Worm (Caenorhabditis elegans): ENCODE measurements around the gene F44E2.9.

The F44E2.9 gene

DNA sequence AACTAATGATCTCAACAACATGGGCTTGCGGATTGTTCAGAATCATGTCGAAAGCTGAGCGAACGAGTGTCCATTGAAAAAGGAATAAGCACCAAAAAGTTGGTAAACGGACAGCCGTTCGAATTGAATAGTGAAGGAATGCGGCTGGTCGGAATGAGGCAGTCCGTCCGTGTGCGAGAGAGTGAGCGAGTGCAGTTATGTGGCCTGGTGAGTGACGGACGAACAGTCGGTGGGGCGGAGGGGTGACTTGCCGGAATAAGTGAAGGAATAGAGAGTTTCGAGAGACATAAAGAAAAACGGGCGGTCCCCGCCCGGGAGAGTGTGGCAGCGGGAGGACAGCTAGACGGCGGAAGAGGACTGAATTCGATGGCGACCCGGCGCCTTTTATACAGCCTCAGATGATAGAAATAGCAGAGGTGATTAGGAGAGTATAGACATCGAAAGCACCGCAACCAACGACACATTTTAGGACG lies 15.0 kb upstream of the F44E2.9 start (continued):
- peak; percentile 43 for TF ChIP-seq spr-1 (tag; optimal IDR thresholded peaks at IDR 0.05)
- no peak for TF ChIP-seq ces-1 (GFP tag; optimal IDR thresholded peaks at IDR 0.05)
- TF ChIP-seq nhr-111 (GFP tag; optimal IDR thresholded peaks at IDR 0.05), result peak; percentile 17
- TF ChIP-seq dve-1 (tag; optimal IDR thresholded peaks at IDR 0.05; ENCODE audit: insufficient read depth), result peak; percentile 73
- peak; percentile 64 for TF ChIP-seq vab-7 (GFP tag; IDR thresholded peaks at IDR 0.05)
- peak; percentile 9 for TF ChIP-seq jun-1 (tag; optimal IDR thresholded peaks at IDR 0.05)
- TF ChIP-seq lsy-2 (tag; optimal IDR thresholded peaks at IDR 0.05), result peak; percentile 27 to 64
- TF ChIP-seq saeg-2 (GFP tag; IDR thresholded peaks at IDR 0.05), result peak; percentile 75; the same call in 1 of the 2 replicates
- no peak for TF ChIP-seq Y75B8A.6 (GFP tag; IDR thresholded peaks at IDR 0.05)
- peak; percentile 51; the same call in 1 of the 2 replicates for TF ChIP-seq nhr-41 (GFP tag; IDR thresholded peaks at IDR 0.05)
- no peak for TF ChIP-seq ZK337.2 (GFP tag; IDR thresholded peaks at IDR 0.05)
- peak; percentile 95 for TF ChIP-seq set-16 (GFP tag; IDR thresholded peaks at IDR 0.05)
- no peak for TF ChIP-seq duxl-1 (tag; optimal IDR thresholded peaks at IDR 0.05; ENCODE audit: poor library complexity)
- peak; percentile 75; the same call in 1 of the 2 replicates for TF ChIP-seq dmd-8 (GFP tag; IDR thresholded peaks at IDR 0.05)
- TF ChIP-seq nhr-77 (tag; optimal IDR thresholded peaks at IDR 0.05), result peak; percentile 67
- TF ChIP-seq F49E8.2 (tag; optimal IDR thresholded peaks at IDR 0.05; ENCODE audit: borderline replicate concordance), result no peak
- peak; percentile 81 for TF ChIP-seq nhr-42 (GFP tag; IDR thresholded peaks at IDR 0.05)
- TF ChIP-seq T20F7.1 (GFP tag; optimal IDR thresholded peaks at IDR 0.05), result peak; percentile 51
- no peak for TF ChIP-seq nhr-237 (tag; optimal IDR thresholded peaks at IDR 0.05)
- peak; percentile 80; the same call in 1 of the 2 replicates for TF ChIP-seq ceh-20 (GFP tag; IDR thresholded peaks at IDR 0.05)
- peak; percentile 22; the same call in 1 of the 2 replicates for TF ChIP-seq ctbp-1 (GFP tag; IDR thresholded peaks at IDR 0.05)
- no peak for TF ChIP-seq zag-1 (tag; optimal IDR thresholded peaks at IDR 0.05)
- TF ChIP-seq mep-1 (tag; optimal IDR thresholded peaks at IDR 0.05), result peak; percentile 83
- peak; percentile 49 for TF ChIP-seq rbr-2 (tag; optimal IDR thresholded peaks at IDR 0.05)
- peak; percentile 63 for TF ChIP-seq nhr-102 (tag; optimal IDR thresholded peaks at IDR 0.05)
- TF ChIP-seq dmd-9 (GFP tag; IDR thresholded peaks at IDR 0.05), result 0 out of 2 replicates have a peak, but pooled peaks have one; percentile 9
- peak; percentile 74 for TF ChIP-seq lin-38 (GFP tag; IDR thresholded peaks at IDR 0.05)
- TF ChIP-seq mxl-2 (GFP tag; conservative IDR thresholded peaks at IDR 0.05), result no peak
- TF ChIP-seq nhr-28 (tag; optimal IDR thresholded peaks at IDR 0.05), result peak; percentile 81
- TF ChIP-seq Y48G9A.11 (GFP tag; IDR thresholded peaks at IDR 0.05), result peak; percentile 48; the same call in 1 of the 2 replicates
- TF ChIP-seq lin-1 (GFP tag; IDR thresholded peaks at IDR 0.05), result peak; percentile 95
- TF ChIP-seq ZK546.5 (tag; optimal IDR thresholded peaks at IDR 0.05), result no peak
- peak; percentile 68 for TF ChIP-seq php-3 (GFP tag; IDR thresholded peaks at IDR 0.05)
- TF ChIP-seq nhr-25 (tag; optimal IDR thresholded peaks at IDR 0.05; ENCODE audit: borderline replicate concordance, insufficient read depth), result peak; percentile 0
- TF ChIP-seq ceh-44 (GFP tag; IDR thresholded peaks at IDR 0.05), result no peak
- no peak for TF ChIP-seq Y5F2A.4 (GFP tag; optimal IDR thresholded peaks at IDR 0.05)
- TF ChIP-seq unc-130 (GFP tag; optimal IDR thresholded peaks at IDR 0.05), result no peak
- TF ChIP-seq T26A8.4 (GFP tag; IDR thresholded peaks at IDR 0.05), result peak; percentile 90
- no peak for TF ChIP-seq unc-39 (tag; optimal IDR thresholded peaks at IDR 0.05)
- no peak for TF ChIP-seq egl-27 (tag; optimal IDR thresholded peaks at IDR 0.05)
- peak; percentile 65 for TF ChIP-seq snpc-1.2 (GFP tag; IDR thresholded peaks at IDR 0.05)
- TF ChIP-seq nhr-76 (tag; optimal IDR thresholded peaks at IDR 0.05), result no peak
- TF ChIP-seq hlh-11 (tag; optimal IDR thresholded peaks at IDR 0.05), result peak; percentile 96
- TF ChIP-seq ztf-11 (tag; optimal IDR thresholded peaks at IDR 0.05), result no peak
- peak; percentile 39 to 51 for TF ChIP-seq mdl-1 (tag; optimal IDR thresholded peaks at IDR 0.05)
- peak; percentile 78; the same call in 1 of the 2 replicates for TF ChIP-seq D1046.2 (GFP tag; IDR thresholded peaks at IDR 0.05)
- no peak for TF ChIP-seq F37D6.2 (tag; optimal IDR thresholded peaks at IDR 0.05)
- TF ChIP-seq nhr-11 (tag; optimal IDR thresholded peaks at IDR 0.05), result peak; percentile 86
- TF ChIP-seq tra-1 (GFP tag; IDR thresholded peaks at IDR 0.05), result peak; percentile 82
- peak in 1 of 2 experiments; percentile 88; a peak in 1 of 4 replicates for TF ChIP-seq madf-5 (GFP tag; IDR thresholded peaks at IDR 0.05)
